Worm (Caenorhabditis elegans) whole organism, L4/young adult: ENCODE results near the gene F45D3.3.

Experiments
- W03F9.2 ChIP-seq: fragments of 150-350 bp; optimal IDR thresholded peaks from 2 replicates; lab custom pipeline; 2014; ENCODE audit warnings: missing biosample characterization, missing genetic modification characterization
- dao-5 ChIP-seq: sonication (generic microtip); optimal IDR thresholded peaks from 2 replicates; lab custom pipeline; 2016; ENCODE audit warnings: missing genotype, missing genetic modification characterization, moderate library complexity, missing compliant biosample characterization

ce11 chrV:12563187-12563586 is 13.0 kb upstream of the F45D3.3 start, which contains the start of gene mrps-5:
- TF ChIP-seq dao-5 (tag; lab: Kevin White, UChicago) (no peak), W03F9.2 (tag; lab: Kevin White, UChicago) (no peak)
